Fruit fly (Drosophila melanogaster) S2 (cell line): Measurements from ENCODE around the gene CG32106.

Source experiments
- CG8478 ChIP-seq: fragments of >200 bp; optimal IDR thresholded peaks from 2 replicates; lab custom pipeline; 2018
- CTCF ChIP-seq, 2 experiments: fragments of >200 bp; optimal IDR thresholded peaks; 2 replicates each; lab custom pipeline; 2018

- TF ChIP-seq CG8478 (lab: Kevin White, UChicago) = no peak
- TF ChIP-seq CTCF (optimal IDR thresholded peaks at IDR 0.05; lab: Kevin White, UChicago) = no peak
These were observed 52.8 kb downstream of the CG32106 start for dm6 chr3L:12725749-12726148.
